Worm (Caenorhabditis elegans): ENCODE data around the gene F10C2.7.

DNA sequence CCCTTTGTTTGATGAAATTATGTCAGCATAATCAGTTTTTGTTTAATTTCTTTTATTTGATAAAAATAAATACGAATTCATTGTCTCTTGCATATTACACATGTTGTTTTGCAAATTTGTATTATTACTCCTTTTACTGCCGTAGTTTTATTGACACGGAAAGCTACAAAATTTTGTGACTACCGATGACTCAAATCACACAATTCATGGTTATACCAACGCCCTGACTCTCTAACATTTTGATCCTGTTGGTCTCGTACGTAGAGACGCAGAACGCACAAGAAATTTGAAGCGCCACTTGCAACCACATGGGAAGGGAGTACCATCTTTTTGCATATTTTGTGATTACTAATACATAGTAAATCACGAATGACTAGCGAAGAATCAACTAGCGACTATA, 42.2 kb downstream of the F10C2.7 start, which contains the start of gene nhr-207:
- no peak for TF ChIP-seq ztf-4 (tag; optimal IDR thresholded peaks at IDR 0.05)
- no peak for TF ChIP-seq peb-1 (tag; optimal IDR thresholded peaks at IDR 0.05)
- no peak for TF ChIP-seq ama-1 (optimal IDR thresholded peaks at IDR 0.05)

Measured in whole organism, L2 larva.